Fruit fly (Drosophila melanogaster): ENCODE measurements around the gene Ge-1.

Ge-1 gene

DNA sequence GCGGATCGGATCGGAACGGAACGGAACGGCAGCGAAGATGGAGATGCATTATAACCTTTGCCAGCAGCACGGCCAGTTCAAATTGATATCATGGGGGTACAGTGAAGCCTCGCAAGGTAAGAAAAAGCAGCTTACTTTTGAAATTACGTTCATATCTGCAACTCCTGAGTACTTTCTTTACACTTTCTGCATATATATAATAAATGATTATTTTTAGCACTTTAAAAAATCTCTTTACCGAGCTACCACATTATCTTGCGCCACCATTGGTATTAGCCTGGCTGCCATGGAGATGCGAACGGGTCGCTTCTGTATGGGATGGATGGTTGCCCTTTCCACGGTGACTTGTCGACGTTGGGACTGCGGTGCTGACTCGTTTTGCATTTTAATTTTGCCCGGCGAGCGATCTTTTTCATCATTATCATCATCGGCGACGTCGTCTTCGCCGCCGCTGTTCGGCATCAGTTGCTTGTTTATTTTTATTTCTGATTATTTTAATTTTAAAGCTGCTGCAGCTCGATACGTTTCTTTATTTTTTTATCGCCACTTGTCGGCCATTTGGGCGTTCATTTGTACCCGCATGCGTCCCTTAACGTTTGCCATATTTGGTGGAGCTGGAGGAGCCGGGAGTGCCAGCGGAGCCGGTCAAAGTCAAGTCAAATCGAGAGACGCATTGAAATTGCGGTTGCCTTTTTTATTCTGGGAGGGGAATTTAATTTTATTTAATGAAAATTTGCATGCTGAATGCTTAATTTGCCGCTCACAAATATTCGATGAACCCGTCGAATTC lies 47.5 kb downstream of the Ge-1 start:
- TF ChIP-seq EcR (GFP tag; optimal IDR thresholded peaks at IDR 0.05), result no peak
- TF ChIP-seq CG8478 (optimal IDR thresholded peaks at IDR 0.05), result no peak
- TF ChIP-seq Dll (optimal IDR thresholded peaks at IDR 0.05), result no peak
- no peak for TF ChIP-seq usp (GFP tag; optimal IDR thresholded peaks at IDR 0.05)
- TF ChIP-seq psq (optimal IDR thresholded peaks at IDR 0.05), result no peak
- no peak for TF ChIP-seq pan (optimal IDR thresholded peaks at IDR 0.05)

DNA sequence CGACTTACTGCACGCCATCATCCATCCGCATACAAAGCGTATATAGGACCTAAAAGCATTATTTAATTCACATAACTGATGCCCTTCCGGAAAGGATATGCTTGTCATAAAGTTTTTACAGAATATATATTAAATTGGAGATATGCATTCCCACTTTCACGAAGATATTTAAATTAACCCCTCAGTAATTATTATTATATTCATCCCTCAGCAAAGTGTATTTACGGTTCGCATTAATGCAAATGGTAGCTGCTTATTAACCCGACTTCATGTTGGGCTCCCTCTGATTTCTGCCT lies 48.2 kb downstream of the Ge-1 start:
- TF ChIP-seq CG8478 (optimal IDR thresholded peaks at IDR 0.05) (no peak), EcR (GFP tag; optimal IDR thresholded peaks at IDR 0.05) (no peak), psq (optimal IDR thresholded peaks at IDR 0.05) (no peak), Dll (optimal IDR thresholded peaks at IDR 0.05) (no peak), pan (optimal IDR thresholded peaks at IDR 0.05) (no peak), usp (GFP tag; optimal IDR thresholded peaks at IDR 0.05) (no peak)

- TF ChIP-seq psq (optimal IDR thresholded peaks at IDR 0.05), result no peak
- TF ChIP-seq EcR (GFP tag; optimal IDR thresholded peaks at IDR 0.05), result no peak
- no peak for TF ChIP-seq CG8478 (optimal IDR thresholded peaks at IDR 0.05)
- no peak for TF ChIP-seq pan (optimal IDR thresholded peaks at IDR 0.05)
- TF ChIP-seq Dll (optimal IDR thresholded peaks at IDR 0.05), result peak; percentile 53
- TF ChIP-seq usp (GFP tag; optimal IDR thresholded peaks at IDR 0.05), result no peak
Measured at dm6 chr2L:11051644-11052492, 48.8 kb downstream of the Ge-1 start.

- TF ChIP-seq Dll (optimal IDR thresholded peaks at IDR 0.05), result no peak
- no peak for TF ChIP-seq EcR (GFP tag; optimal IDR thresholded peaks at IDR 0.05)
- TF ChIP-seq CG8478 (optimal IDR thresholded peaks at IDR 0.05), result no peak
- TF ChIP-seq psq (optimal IDR thresholded peaks at IDR 0.05), result no peak
- no peak for TF ChIP-seq pan (optimal IDR thresholded peaks at IDR 0.05)
- no peak for TF ChIP-seq usp (GFP tag; optimal IDR thresholded peaks at IDR 0.05)
Measured at dm6 chr2L:11049723-11050122, 51.0 kb downstream of the Ge-1 start.

dm6 chr2L:11048307-11048706 lies 52.4 kb downstream of the Ge-1 start:
- no peak for TF ChIP-seq EcR (GFP tag; optimal IDR thresholded peaks at IDR 0.05)
- TF ChIP-seq CG8478 (optimal IDR thresholded peaks at IDR 0.05), result no peak
- no peak for TF ChIP-seq Dll (optimal IDR thresholded peaks at IDR 0.05)
- no peak for TF ChIP-seq psq (optimal IDR thresholded peaks at IDR 0.05)
- no peak for TF ChIP-seq usp (GFP tag; optimal IDR thresholded peaks at IDR 0.05)
- no peak for TF ChIP-seq pan (optimal IDR thresholded peaks at IDR 0.05)

DNA sequence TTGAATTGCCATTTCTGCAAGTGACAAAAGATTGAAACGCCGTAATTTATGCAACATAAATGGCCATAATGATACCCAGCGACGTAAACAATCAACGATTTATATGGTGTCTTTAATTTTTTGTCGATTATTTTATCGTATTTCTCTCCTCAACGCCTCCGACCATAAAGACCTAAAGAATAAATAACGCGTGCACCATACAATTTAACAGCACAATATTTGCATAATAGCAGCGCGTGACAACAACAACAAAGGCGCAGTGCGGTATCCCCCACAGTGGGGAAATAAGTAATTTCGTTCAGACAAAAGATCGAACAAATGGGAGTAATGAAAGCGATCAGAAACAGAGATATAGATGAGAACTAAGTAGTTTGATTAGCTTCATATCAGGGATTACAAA lies 54.6 kb downstream of the Ge-1 start:
- TF ChIP-seq Dll (optimal IDR thresholded peaks at IDR 0.05), result no peak
- TF ChIP-seq CG8478 (optimal IDR thresholded peaks at IDR 0.05), result no peak
- no peak for TF ChIP-seq pan (optimal IDR thresholded peaks at IDR 0.05)
- no peak for TF ChIP-seq psq (optimal IDR thresholded peaks at IDR 0.05)
- no peak for TF ChIP-seq EcR (GFP tag; optimal IDR thresholded peaks at IDR 0.05)
- no peak for TF ChIP-seq usp (GFP tag; optimal IDR thresholded peaks at IDR 0.05)

dm6 chr2L:11045467-11045914 lies 55.2 kb downstream of the Ge-1 start:
- no peak for TF ChIP-seq CG8478 (optimal IDR thresholded peaks at IDR 0.05)
- peak; percentile 5 to 49 for TF ChIP-seq EcR (GFP tag; optimal IDR thresholded peaks at IDR 0.05)
- TF ChIP-seq psq (optimal IDR thresholded peaks at IDR 0.05), result no peak

Data from whole organism.